Worm (Caenorhabditis elegans) whole organism, L4 larva: Measurements from ENCODE around the gene abcx-1.

Experiments
- D1046.2 ChIP-seq: fragments of 200-800 bp; sonication (Bioruptor generic); IDR thresholded peaks from 2 replicates; pipeline ENCODE4 v1.3.6; 2022; ENCODE audit warnings: missing genetic modification characterization, missing compliant biosample characterization
- F49E8.2 ChIP-seq: sonication (generic microtip); optimal IDR thresholded peaks from 2 replicates; lab custom pipeline; 2016; ENCODE audit warnings: missing compliant biosample characterization, mild to moderate bottlenecking, missing genetic modification characterization, borderline replicate concordance
- T20F7.1 ChIP-seq: fragments of 200-800 bp; sonication (Bioruptor generic); optimal IDR thresholded peaks from 2 replicates; lab custom pipeline; 2018; ENCODE audit warnings: mild to moderate bottlenecking, missing genetic modification characterization, missing compliant biosample characterization
- T26A8.4 ChIP-seq: fragments of 200-800 bp; sonication (Bioruptor generic); IDR thresholded peaks from 2 replicates; pipeline ENCODE4 v1.3.6; 2022; ENCODE audit warnings: missing genetic modification characterization, missing compliant biosample characterization
- Y105C5A.15 ChIP-seq: fragments of 200-800 bp; sonication (Bioruptor generic); IDR thresholded peaks from 2 replicates; pipeline ENCODE4 v1.3.6; 2022; ENCODE audit warnings: missing genetic modification characterization, missing compliant biosample characterization
- Y5F2A.4 ChIP-seq: fragments of 200-800 bp; sonication (Bioruptor generic); optimal IDR thresholded peaks from 2 replicates; lab custom pipeline; 2018; ENCODE audit warnings: mild to moderate bottlenecking, missing genetic modification characterization, missing compliant biosample characterization
- Y75B8A.6 ChIP-seq: fragments of 200-800 bp; sonication (Bioruptor generic); IDR thresholded peaks from 2 replicates; pipeline ENCODE4 v1.3.6; 2022; ENCODE audit warnings: missing genetic modification reagents, missing genetic modification characterization, missing compliant biosample characterization
- ZK337.2 ChIP-seq: fragments of 200-800 bp; sonication (Bioruptor generic); IDR thresholded peaks from 2 replicates; pipeline ENCODE4 v1.3.6; 2022; ENCODE audit warnings: missing genetic modification reagents, missing genetic modification characterization, missing compliant biosample characterization
- ZK546.5 ChIP-seq, 2 experiments: sonication (generic microtip); optimal IDR thresholded peaks; 2 replicates each; lab custom pipeline; 2017; ENCODE audit warnings: missing biosample characterization in 2 of 2, missing genetic modification characterization in 2 of 2
- aly-2 ChIP-seq: sonication (generic microtip); optimal IDR thresholded peaks from 2 replicates; lab custom pipeline; 2018; ENCODE audit warnings: missing biosample characterization, missing genetic modification characterization
- ama-1 ChIP-seq: fragments of 150-350 bp; optimal IDR thresholded peaks from 2 replicates; lab custom pipeline; 2014; ENCODE audit warnings: inconsistent platforms, mixed read lengths
- arid-1 ChIP-seq: fragments of 200-800 bp; sonication (Bioruptor generic); conservative IDR thresholded peaks from 2 replicates; pipeline ENCODE4 v1.3.6; 2022; ENCODE audit warnings: missing genetic modification reagents, missing genetic modification characterization, missing compliant biosample characterization
- ceh-20 ChIP-seq: fragments of 200-800 bp; sonication (Bioruptor generic); IDR thresholded peaks from 2 replicates; pipeline ENCODE4 v1.3.6; 2022; ENCODE audit warnings: missing genetic modification reagents, missing genetic modification characterization, missing compliant biosample characterization
- ceh-28 ChIP-seq: fragments of 150-350 bp; optimal IDR thresholded peaks from 2 replicates; lab custom pipeline; 2014; ENCODE audit warnings: missing biosample characterization, missing genetic modification reagents, missing genetic modification characterization
- ceh-32 ChIP-seq: sonication (generic microtip); optimal IDR thresholded peaks from 2 replicates; lab custom pipeline; 2016; ENCODE audit warnings: mild to moderate bottlenecking, missing genetic modification characterization, missing compliant biosample characterization; ENCODE audit not compliant: poor library complexity
- ceh-44 ChIP-seq: fragments of 200-800 bp; sonication (Bioruptor generic); IDR thresholded peaks from 2 replicates; pipeline ENCODE4 v1.3.6; 2022; ENCODE audit warnings: missing genetic modification reagents, missing genetic modification characterization, missing compliant biosample characterization
- ceh-62 ChIP-seq: sonication (generic microtip); optimal IDR thresholded peaks from 2 replicates; lab custom pipeline; 2017; ENCODE audit warnings: missing biosample characterization, missing genetic modification characterization
- ceh-82 ChIP-seq: sonication (generic microtip); optimal IDR thresholded peaks from 2 replicates; lab custom pipeline; 2017; ENCODE audit warnings: missing biosample characterization, missing genetic modification characterization
- ces-1 ChIP-seq: fragments of 150-350 bp; sonication (generic microtip); optimal IDR thresholded peaks from 4 replicates; lab custom pipeline; 2014; ENCODE audit warnings: missing biosample characterization, missing genetic modification reagents, missing genetic modification characterization
- cey-2 ChIP-seq: sonication (generic microtip); optimal IDR thresholded peaks from 3 replicates; lab custom pipeline; 2017; ENCODE audit warnings: missing genetic modification characterization, mild to moderate bottlenecking, missing compliant biosample characterization, antibody characterized with exemption, borderline replicate concordance; ENCODE audit not compliant: insufficient read depth
- ctbp-1 ChIP-seq: fragments of 200-800 bp; sonication (Bioruptor generic); IDR thresholded peaks from 2 replicates; pipeline ENCODE4 v1.3.6; 2022; ENCODE audit warnings: missing genetic modification reagents, missing genetic modification characterization, missing compliant biosample characterization
- daf-12 ChIP-seq: fragments of 150-350 bp; optimal IDR thresholded peaks from 2 replicates; lab custom pipeline; 2014; ENCODE audit warnings: missing biosample characterization, missing genetic modification reagents, missing genetic modification characterization
- daf-19 ChIP-seq: fragments of 200-800 bp; sonication (Bioruptor generic); conservative IDR thresholded peaks from 2 replicates; pipeline ENCODE4 v1.3.6; 2022; ENCODE audit warnings: missing genetic modification characterization, missing compliant biosample characterization
- dmd-8 ChIP-seq: fragments of 200-800 bp; sonication (Bioruptor generic); IDR thresholded peaks from 2 replicates; pipeline ENCODE4 v1.3.6; 2022; ENCODE audit warnings: missing genetic modification characterization, missing compliant biosample characterization
- dmd-9 ChIP-seq: fragments of 200-800 bp; sonication (Bioruptor generic); IDR thresholded peaks from 2 replicates; pipeline ENCODE4 v1.3.6; 2022; ENCODE audit warnings: missing genetic modification reagents, missing genetic modification characterization, missing compliant biosample characterization
- dpl-1 ChIP-seq: fragments of 150-350 bp; optimal IDR thresholded peaks from 2 replicates; lab custom pipeline; 2014; ENCODE audit warnings: missing biosample characterization, missing genetic modification reagents, missing genetic modification characterization
- gei-8 ChIP-seq: fragments of 200-800 bp; sonication (Bioruptor generic); optimal IDR thresholded peaks from 2 replicates; lab custom pipeline; 2018; ENCODE audit warnings: mild to moderate bottlenecking, missing genetic modification characterization, missing compliant biosample characterization
- jun-1 ChIP-seq: fragments of 150-350 bp; optimal IDR thresholded peaks from 2 replicates; lab custom pipeline; 2014; ENCODE audit warnings: missing biosample characterization, missing genetic modification reagents, missing genetic modification characterization
- lin-13 ChIP-seq: fragments of 150-350 bp; optimal IDR thresholded peaks from 2 replicates; lab custom pipeline; 2014; ENCODE audit warnings: missing biosample characterization, missing genetic modification reagents, missing genetic modification characterization
- lin-29 ChIP-seq: fragments of 200-800 bp; sonication (Bioruptor generic); IDR thresholded peaks from 2 replicates; pipeline ENCODE4 v1.3.6; 2022; ENCODE audit warnings: missing genetic modification reagents, missing genetic modification characterization, missing compliant biosample characterization
- mep-1 ChIP-seq: fragments of 150-350 bp; sonication (generic microtip); optimal IDR thresholded peaks from 3 replicates; lab custom pipeline; 2014; ENCODE audit warnings: missing biosample characterization, missing genetic modification characterization
- mes-2 ChIP-seq: sonication (generic microtip); optimal IDR thresholded peaks from 2 replicates; lab custom pipeline; 2016; ENCODE audit warnings: missing genotype, mild to moderate bottlenecking, missing genetic modification characterization, missing compliant biosample characterization; ENCODE audit not compliant: poor library complexity, severe bottlenecking
- mxl-2 ChIP-seq: fragments of 200-800 bp; sonication (Bioruptor generic); conservative IDR thresholded peaks from 2 replicates; pipeline ENCODE4 v1.3.6; 2022; ENCODE audit warnings: missing genetic modification reagents, missing genetic modification characterization, missing compliant biosample characterization
- mxl-3 ChIP-seq: fragments of 200-800 bp; sonication (Bioruptor generic); optimal IDR thresholded peaks from 2 replicates; lab custom pipeline; 2018; ENCODE audit warnings: mild to moderate bottlenecking, missing genetic modification characterization, missing compliant biosample characterization
- nhr-10 ChIP-seq: fragments of 150-350 bp; optimal IDR thresholded peaks from 2 replicates; lab custom pipeline; 2014; ENCODE audit warnings: missing biosample characterization, missing genetic modification characterization
- nhr-11 ChIP-seq: fragments of 150-350 bp; optimal IDR thresholded peaks from 2 replicates; lab custom pipeline; 2014; ENCODE audit warnings: missing biosample characterization, missing genetic modification characterization
- nhr-237 ChIP-seq: sonication (generic microtip); optimal IDR thresholded peaks from 2 replicates; lab custom pipeline; 2017; ENCODE audit warnings: missing biosample characterization, missing genetic modification characterization
- nhr-76 ChIP-seq: fragments of 150-350 bp; optimal IDR thresholded peaks from 2 replicates; lab custom pipeline; 2014; ENCODE audit warnings: missing biosample characterization, missing genetic modification characterization
- nhr-77 ChIP-seq: fragments of 150-350 bp; optimal IDR thresholded peaks from 2 replicates; lab custom pipeline; 2014; ENCODE audit warnings: missing biosample characterization, missing genetic modification characterization
- pha-4 ChIP-seq, 2 experiments: fragments of 150-350 bp in 1 of 2; fragments of 200-800 bp in 1 of 2; sonication (Bioruptor generic) in 1 of 2; IDR thresholded peaks in 1 of 2; optimal IDR thresholded peaks in 1 of 2; 2 replicates each; pipeline versions ENCODE4 v1.3.6 to Lab custom; 2014 to 2022; ENCODE audit warnings: missing genetic modification characterization in 2 of 2, missing genetic modification reagents in 2 of 2, missing biosample characterization in 1 of 2, missing compliant biosample characterization in 1 of 2
- php-3 ChIP-seq: fragments of 200-800 bp; sonication (Bioruptor generic); IDR thresholded peaks from 2 replicates; pipeline ENCODE4 v1.3.6; 2022; ENCODE audit warnings: missing genetic modification reagents, missing genetic modification characterization, missing compliant biosample characterization
- saeg-2 ChIP-seq: fragments of 200-800 bp; sonication (Bioruptor generic); IDR thresholded peaks from 2 replicates; pipeline ENCODE4 v1.3.6; 2022; ENCODE audit warnings: missing genetic modification reagents, missing genetic modification characterization, missing compliant biosample characterization
- skn-1 ChIP-seq: fragments of 150-350 bp; optimal IDR thresholded peaks from 2 replicates; lab custom pipeline; 2014; ENCODE audit warnings: missing biosample characterization, missing genetic modification characterization
- tra-1 ChIP-seq: fragments of 200-800 bp; sonication (Bioruptor generic); IDR thresholded peaks from 2 replicates; pipeline ENCODE4 v1.3.6; 2022; ENCODE audit warnings: missing genetic modification reagents, missing genetic modification characterization, missing compliant biosample characterization
- unc-130 ChIP-seq: sonication (generic microtip); optimal IDR thresholded peaks from 2 replicates; lab custom pipeline; 2016; ENCODE audit warnings: missing genetic modification reagents, missing genetic modification characterization, missing compliant biosample characterization
- vab-7 ChIP-seq: fragments of 200-800 bp; sonication (Bioruptor generic); IDR thresholded peaks from 2 replicates; pipeline ENCODE4 v1.3.6; 2022; ENCODE audit warnings: missing genetic modification reagents, missing genetic modification characterization, missing compliant biosample characterization
- zag-1 ChIP-seq: fragments of 150-350 bp; optimal IDR thresholded peaks from 2 replicates; lab custom pipeline; 2014; ENCODE audit warnings: missing biosample characterization, missing genetic modification characterization
- zfp-3 ChIP-seq: fragments of 200-800 bp; sonication (Bioruptor generic); conservative IDR thresholded peaks from 2 replicates; pipeline ENCODE4 v1.3.6; 2022; ENCODE audit warnings: missing genetic modification reagents, missing genetic modification characterization, missing compliant biosample characterization
- zip-2 ChIP-seq: fragments of 150-350 bp; optimal IDR thresholded peaks from 2 replicates; lab custom pipeline; 2014; ENCODE audit warnings: missing biosample characterization, missing genetic modification characterization
- ztf-11 ChIP-seq: fragments of 150-350 bp; optimal IDR thresholded peaks from 2 replicates; lab custom pipeline; 2014; ENCODE audit warnings: missing biosample characterization, missing genetic modification characterization
- ztf-7 ChIP-seq: fragments of 150-350 bp; optimal IDR thresholded peaks from 2 replicates; lab custom pipeline; 2014; ENCODE audit warnings: missing biosample characterization, missing genetic modification characterization

abcx-1 gene

DNA sequence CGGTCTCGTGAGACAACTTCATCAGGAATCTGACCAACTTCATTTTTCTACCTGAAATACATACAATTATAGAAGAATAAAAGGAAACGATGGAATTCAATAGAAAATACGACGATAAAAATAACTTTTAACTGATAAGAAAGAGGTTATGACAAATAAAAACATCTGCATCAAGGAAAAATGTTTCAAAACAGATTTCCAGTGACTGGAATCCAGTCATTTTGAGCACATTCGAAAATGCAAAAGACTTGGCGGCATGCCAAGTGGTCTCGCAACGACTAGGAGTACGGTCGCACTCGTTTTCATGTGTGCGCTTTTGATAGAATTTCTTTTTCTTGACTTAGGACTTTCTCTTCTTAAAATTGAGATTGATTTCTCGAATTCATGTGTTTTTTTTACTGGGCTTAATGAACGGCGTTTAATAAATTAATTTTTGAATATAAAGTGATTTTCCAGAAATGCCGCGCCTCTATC lies 42.2 kb upstream of the abcx-1 start, which contains the start of the genes snr-3 and rsp-5 (continued):
- TF ChIP-seq mxl-2: no peak
- no peak for TF ChIP-seq F49E8.2 (tag; lab: Kevin White, UChicago)
- TF ChIP-seq mxl-3: no peak
- no peak for TF ChIP-seq ctbp-1 (GFP tag; lab: Robert Waterston, UW)
- TF ChIP-seq gei-8 (GFP tag; lab: Kevin White, UChicago): no peak
- TF ChIP-seq daf-19 (GFP tag; lab: Robert Waterston, UW): no peak
- no peak for TF ChIP-seq ceh-20
- TF ChIP-seq ZK546.5 (tag; optimal IDR thresholded peaks at IDR 0.05; lab: Kevin White, UChicago): no peak
- TF ChIP-seq T26A8.4 (GFP tag; lab: Robert Waterston, UW): no peak
- TF ChIP-seq ceh-44 (GFP tag; lab: Robert Waterston, UW): no peak
- no peak for TF ChIP-seq aly-2
- no peak for TF ChIP-seq saeg-2 (GFP tag; lab: Robert Waterston, UW)
- no peak for TF ChIP-seq lin-29
- no peak for TF ChIP-seq Y75B8A.6 (GFP tag; lab: Robert Waterston, UW)
- no peak for TF ChIP-seq ceh-62 (tag; lab: Kevin White, UChicago)
- peak; percentile 77 for TF ChIP-seq nhr-77 (tag; lab: Kevin White, UChicago)
- no peak for TF ChIP-seq zag-1
- no peak for TF ChIP-seq pha-4 (GFP tag; IDR thresholded peaks at IDR 0.05; lab: Robert Waterston, UW)
- peak; percentile 91 for TF ChIP-seq pha-4 (tag; optimal IDR thresholded peaks at IDR 0.05; lab: Kevin White, UChicago)
- no peak for TF ChIP-seq ceh-32 (tag; lab: Kevin White, UChicago)
- no peak for TF ChIP-seq ces-1 (GFP tag; lab: Kevin White, UChicago)
- TF ChIP-seq nhr-76 (tag; lab: Kevin White, UChicago): no peak
- TF ChIP-seq ztf-7: peak; percentile 22
- no peak for TF ChIP-seq dmd-9 (GFP tag; lab: Robert Waterston, UW)
- TF ChIP-seq jun-1 (tag; lab: Kevin White, UChicago): no peak
- TF ChIP-seq mes-2 (tag; lab: Kevin White, UChicago): peak; percentile 82
- peak; percentile 76 for TF ChIP-seq mep-1 (tag; lab: Kevin White, UChicago)
- TF ChIP-seq nhr-237 (tag; lab: Kevin White, UChicago): no peak
- TF ChIP-seq T20F7.1: no peak
- TF ChIP-seq unc-130 (GFP tag; lab: Kevin White, UChicago): peak; percentile 23
- TF ChIP-seq zip-2: no peak
- TF ChIP-seq ZK337.2 (GFP tag; lab: Robert Waterston, UW): no peak
- TF ChIP-seq ceh-28 (tag; lab: Kevin White, UChicago): no peak
- TF ChIP-seq php-3 (GFP tag; lab: Robert Waterston, UW): no peak

- TF ChIP-seq ama-1 (lab: Kevin White, UChicago) (no peak), dmd-8 (peak; percentile 37; the same call in 1 of the 2 replicates), lin-13 (no peak), dpl-1 (GFP tag; lab: Kevin White, UChicago) (no peak), tra-1 (GFP tag; lab: Robert Waterston, UW) (0 out of 2 replicates have a peak, but pooled peaks have one; percentile 11), ceh-20 (no peak), F49E8.2 (tag; lab: Kevin White, UChicago) (peak; percentile 81), D1046.2 (no peak), T20F7.1 (no peak), nhr-10 (tag; lab: Kevin White, UChicago) (no peak), ceh-82 (tag; lab: Kevin White, UChicago) (no peak), daf-12 (tag; lab: Kevin White, UChicago) (no peak), Y5F2A.4 (GFP tag; lab: Kevin White, UChicago) (peak; percentile 8), lin-29 (no peak), ces-1 (GFP tag; lab: Kevin White, UChicago) (no peak), zfp-3 (GFP tag; lab: Robert Waterston, UW) (no peak), cey-2 (tag; lab: Kevin White, UChicago) (no peak), vab-7 (no peak), Y105C5A.15 (GFP tag; lab: Robert Waterston, UW) (no peak), ctbp-1 (GFP tag; lab: Robert Waterston, UW) (no peak), skn-1 (tag; lab: Kevin White, UChicago) (no peak), nhr-11 (tag; lab: Kevin White, UChicago) (no peak), ztf-11 (no peak), arid-1 (GFP tag; lab: Robert Waterston, UW) (peak; percentile 68; the same call in 1 of the 2 replicates)
Observed at ce11 chrII:6491187-6491586, 40.8 kb upstream of the abcx-1 start.
